Worm (Caenorhabditis elegans): ENCODE data around the gene F41G3.18.

F41G3.18 gene

ce11 chrII:6783377-6783829 lies 15.3 kb downstream of the F41G3.18 start, which contains the start of gene gldi-2:
TSS of gene gldi-2 (plus strand) at chrII:6783427.
- TF ChIP-seq ztf-28 (GFP tag; IDR thresholded peaks at IDR 0.05) (no peak), cebp-1 (GFP tag; IDR thresholded peaks at IDR 0.05) (peak; percentile 56; the same call in 1 of the 2 replicates), cebp-1 (tag; optimal IDR thresholded peaks at IDR 0.05) (peak; percentile 86)

- no peak for TF ChIP-seq snpc-3.4 (tag; optimal IDR thresholded peaks at IDR 0.05)
- peak; percentile 34 for TF ChIP-seq hmg-1.2 (GFP tag; IDR thresholded peaks at IDR 0.05)
These were observed 20.7 kb downstream of the F41G3.18 start, which contains the start of gene T13C2.3 for ce11 chrII:6788672-6789298. TSS of gene T13C2.3 (plus strand) at chrII:6789248.

- TF ChIP-seq lir-1 (GFP tag; conservative IDR thresholded peaks at IDR 0.05) (no peak), nhr-120 (GFP tag; IDR thresholded peaks at IDR 0.05) (no peak), T26A5.8 (tag; optimal IDR thresholded peaks at IDR 0.05) (no peak), egrh-3 (GFP tag; IDR thresholded peaks at IDR 0.05) (no peak), him-1 (tag; optimal IDR thresholded peaks at IDR 0.05) (no peak)
These were observed 23.8 kb downstream of the F41G3.18 start, which contains the start of gene T13C2.2 for ce11 chrII:6791891-6792290. TSS of gene T13C2.2 (plus strand) at chrII:6792191.

- TF ChIP-seq B0261.1 (tag; optimal IDR thresholded peaks at IDR 0.05), result peak; percentile 60
- TF ChIP-seq lin-26 (GFP tag; IDR thresholded peaks at IDR 0.05), result peak; percentile 73; the same call in 1 of the 2 replicates
- TF ChIP-seq tbp1 (GFP tag; optimal IDR thresholded peaks at IDR 0.05), result peak; percentile 81
- peak; percentile 25; the same call in 1 of the 2 replicates for TF ChIP-seq hmg-1.2 (GFP tag; IDR thresholded peaks at IDR 0.05)
- peak; percentile 22 for TF ChIP-seq rpc-1 (optimal IDR thresholded peaks at IDR 0.05)
- peak; percentile 55 for TF ChIP-seq rpc-1 (tag; optimal IDR thresholded peaks at IDR 0.05)
These were observed 29.8 kb downstream of the F41G3.18 start for ce11 chrII:6797771-6798440.

ce11 chrII:6800104-6800711 lies 32.1 kb downstream of the F41G3.18 start, which contains the start of gene F31E8.4:
TSS of gene F31E8.4 (minus strand) at chrII:6800154.
- TF ChIP-seq nhr-80 (tag; optimal IDR thresholded peaks at IDR 0.05) (peak; percentile 83), hmg-1.2 (GFP tag; IDR thresholded peaks at IDR 0.05) (peak; percentile 46; the same call in 1 of the 2 replicates), bed-1 (GFP tag; IDR thresholded peaks at IDR 0.05) (no peak)

ce11 chrII:6801262-6801661 lies 33.1 kb downstream of the F41G3.18 start:
- no peak for TF ChIP-seq F57A8.1 (GFP tag; optimal IDR thresholded peaks at IDR 0.05)
- TF ChIP-seq T26A5.8 (tag; optimal IDR thresholded peaks at IDR 0.05), result no peak
- no peak for TF ChIP-seq chd-7 (tag; optimal IDR thresholded peaks at IDR 0.05)
- no peak for TF ChIP-seq ztf-28 (GFP tag; IDR thresholded peaks at IDR 0.05)
- no peak for TF ChIP-seq Y67H2A.10 (GFP tag; conservative IDR thresholded peaks at IDR 0.05)
- no peak for TF ChIP-seq hrde-1 (tag; optimal IDR thresholded peaks at IDR 0.05; ENCODE audit: borderline replicate concordance)
- no peak for TF ChIP-seq lag-1 (GFP tag; IDR thresholded peaks at IDR 0.05)
- no peak for TF ChIP-seq rcor-1 (GFP tag; IDR thresholded peaks at IDR 0.05)
- TF ChIP-seq ceh-58 (GFP tag; IDR thresholded peaks at IDR 0.05), result no peak
- no peak for TF ChIP-seq sdz-38 (tag; optimal IDR thresholded peaks at IDR 0.05)
- TF ChIP-seq pha-4 (tag; optimal IDR thresholded peaks at IDR 0.05), result no peak
- no peak for TF ChIP-seq nhr-120 (GFP tag; IDR thresholded peaks at IDR 0.05)
- no peak for TF ChIP-seq F37B4.10 (GFP tag; IDR thresholded peaks at IDR 0.05)
- TF ChIP-seq zfh-2 (GFP tag; conservative IDR thresholded peaks at IDR 0.05), result no peak
- TF ChIP-seq atf-7 (tag; optimal IDR thresholded peaks at IDR 0.05), result no peak
- TF ChIP-seq tbp1 (GFP tag; optimal IDR thresholded peaks at IDR 0.05), result no peak
- TF ChIP-seq lsl-1 (GFP tag; optimal IDR thresholded peaks at IDR 0.05), result no peak
- TF ChIP-seq madf-8 (GFP tag; conservative IDR thresholded peaks at IDR 0.05), result no peak
- no peak for TF ChIP-seq nhr-27 (tag; optimal IDR thresholded peaks at IDR 0.05)
- TF ChIP-seq nhr-80 (tag; optimal IDR thresholded peaks at IDR 0.05), result no peak

Data from whole organism, young adult.